Fruit fly (Drosophila melanogaster): ENCODE measurements around the gene CG15545.

- TF ChIP-seq CG1621 (tag; optimal IDR thresholded peaks at IDR 0.05) (no peak), eg (GFP tag; IDR thresholded peaks at IDR 0.05) (no peak), Ets96B (tag; optimal IDR thresholded peaks at IDR 0.05) (no peak), Hr39 (GFP tag; optimal IDR thresholded peaks at IDR 0.05) (no peak), Blimp-1 (GFP tag; optimal IDR thresholded peaks at IDR 0.05) (no peak), Eip93F (GFP tag; optimal IDR thresholded peaks at IDR 0.05) (no peak), spab (GFP tag; optimal IDR thresholded peaks at IDR 0.05) (no peak), CG4318 (GFP tag; optimal IDR thresholded peaks at IDR 0.05) (no peak), CG6163 (GFP tag; IDR thresholded peaks at IDR 0.05) (peak; percentile 38; the same call in 2 of the 3 replicates), CG8632 (GFP tag; optimal IDR thresholded peaks at IDR 0.05) (no peak), net (GFP tag; optimal IDR thresholded peaks at IDR 0.05) (no peak)
These were observed 16.6 kb upstream of the CG15545 start, which contains the start of gene Sap-r for dm6 chr3R:30888550-30889259.
